Worm (Caenorhabditis elegans): Measurements from ENCODE around the gene nhr-263.

DNA sequence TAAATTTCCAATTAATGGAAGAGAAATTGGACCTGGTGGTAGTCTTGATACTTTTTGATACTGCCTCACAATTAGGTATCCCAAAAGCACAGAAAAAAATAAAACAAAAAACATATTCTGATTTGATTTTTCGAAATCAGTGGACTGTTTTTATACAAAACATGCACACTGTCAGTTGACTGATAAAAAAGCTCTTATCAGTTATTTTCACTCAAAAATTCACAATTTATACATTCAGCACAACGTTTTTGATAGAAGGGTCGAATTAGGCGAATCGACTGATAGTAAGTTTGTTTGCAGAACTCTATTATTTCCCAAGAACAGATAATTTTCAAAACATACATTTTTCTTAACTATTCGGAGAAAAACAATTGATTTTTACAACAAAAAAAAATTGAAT, 22.2 kb upstream of the nhr-263 start, which contains the start of gene cyp-35A2:
- TF ChIP-seq skn-1 (tag; optimal IDR thresholded peaks at IDR 0.05) (no peak), lsy-2 (tag; optimal IDR thresholded peaks at IDR 0.05) (no peak), ceh-82 (tag; optimal IDR thresholded peaks at IDR 0.05) (no peak), snpc-4 (tag; optimal IDR thresholded peaks at IDR 0.05) (no peak)
